Fruit fly (Drosophila melanogaster) whole organism, larva: Measurements from ENCODE around the gene CG9289.
A peak's percentile ranks its signal among the peaks of the same experiment; 100 is the strongest.

Experiments
- noc ChIP-seq: fragments of 200-800 bp; sonication (Bioruptor generic); optimal IDR thresholded peaks from 3 replicates; lab custom pipeline; 2019; ENCODE audit warnings: missing biosample characterization, mild to moderate bottlenecking, missing genetic modification characterization, moderate library complexity

The CG9289 gene

dm6 chr2L:8684276-8684675 lies at the start of gene CG9289:
CG9289 (minus strand) TSS chr2L:8684376.
- TF ChIP-seq noc (tag; lab: Kevin White, UChicago), result no peak

- peak; percentile 40 for TF ChIP-seq noc (tag; lab: Kevin White, UChicago)
Observed at dm6 chr2L:8732702-8733101, 48.5 kb upstream of the CG9289 start.

- TF ChIP-seq noc (tag; lab: Kevin White, UChicago), result no peak
Observed at dm6 chr2L:8721028-8721427, 36.9 kb upstream of the CG9289 start.

dm6 chr2L:8719757-8720156 lies 35.6 kb upstream of the CG9289 start:
- TF ChIP-seq noc (tag; lab: Kevin White, UChicago), result peak; percentile 57

- TF ChIP-seq noc (tag; lab: Kevin White, UChicago), result peak; percentile 98
Observed at dm6 chr2L:8717618-8718336, 33.6 kb upstream of the CG9289 start.

dm6 chr2L:8716383-8716782 lies 32.2 kb upstream of the CG9289 start:
- TF ChIP-seq noc (tag; lab: Kevin White, UChicago), result no peak

dm6 chr2L:8715454-8715853 lies 31.3 kb upstream of the CG9289 start:
- no peak for TF ChIP-seq noc (tag; lab: Kevin White, UChicago)

- no peak for TF ChIP-seq noc (tag; lab: Kevin White, UChicago)
Observed at dm6 chr2L:8714513-8714912, 30.3 kb upstream of the CG9289 start.

- TF ChIP-seq noc (tag; lab: Kevin White, UChicago), result peak; percentile 4
Observed at dm6 chr2L:8709413-8709812, 25.2 kb upstream of the CG9289 start, which contains the start of gene Hnf4. Hnf4 (minus strand) TSS chr2L:8709611.

- no peak for TF ChIP-seq noc (tag; lab: Kevin White, UChicago)
Observed at dm6 chr2L:8709078-8709399, 24.9 kb upstream of the CG9289 start.

dm6 chr2L:8708399-8709077 lies 24.4 kb upstream of the CG9289 start:
- no peak for TF ChIP-seq noc (tag; lab: Kevin White, UChicago)

dm6 chr2L:8707522-8707921 lies 23.3 kb upstream of the CG9289 start:
- TF ChIP-seq noc (tag; lab: Kevin White, UChicago), result no peak

dm6 chr2L:8704648-8705622 lies 20.8 kb upstream of the CG9289 start, which contains the start of gene CatB:
CatB (plus strand) TSS chr2L:8705572.
- peak; percentile 72 for TF ChIP-seq noc (tag; lab: Kevin White, UChicago)

dm6 chr2L:8702907-8703626 lies 18.9 kb upstream of the CG9289 start:
- TF ChIP-seq noc (tag; lab: Kevin White, UChicago), result no peak
